Fruit fly (Drosophila melanogaster) whole organism, prepupa: ENCODE measurements around the gene Hap40.

Experiments used
- CG11902 ChIP-seq: fragments of 200-800 bp; sonication (Bioruptor generic); optimal IDR thresholded peaks from 3 replicates; lab custom pipeline; 2016; ENCODE audit warnings: missing biosample characterization, missing genetic modification characterization
- CG16779 ChIP-seq: fragments of 200-800 bp; sonication (Bioruptor generic); optimal IDR thresholded peaks from 3 replicates; lab custom pipeline; 2017; ENCODE audit warnings: missing biosample characterization, mild to moderate bottlenecking, missing genetic modification characterization
- Hr39 ChIP-seq: fragments of 200-800 bp; sonication (Bioruptor generic); optimal IDR thresholded peaks from 2 replicates; lab custom pipeline; 2016; ENCODE audit warnings: missing biosample characterization, missing genetic modification characterization
- Sox102F ChIP-seq: fragments of 200-800 bp; sonication (Bioruptor generic); optimal IDR thresholded peaks from 2 replicates; lab custom pipeline; 2016; ENCODE audit warnings: missing biosample characterization, mild to moderate bottlenecking, missing genetic modification characterization
- Sox15 ChIP-seq: fragments of 200-800 bp; sonication (Bioruptor generic); optimal IDR thresholded peaks from 3 replicates; lab custom pipeline; 2016; ENCODE audit warnings: missing biosample characterization, missing genetic modification characterization
- cyc ChIP-seq: fragments of 200-800 bp; sonication (Bioruptor generic); optimal IDR thresholded peaks from 3 replicates; lab custom pipeline; 2016; ENCODE audit warnings: missing biosample characterization, missing genetic modification characterization

DNA sequence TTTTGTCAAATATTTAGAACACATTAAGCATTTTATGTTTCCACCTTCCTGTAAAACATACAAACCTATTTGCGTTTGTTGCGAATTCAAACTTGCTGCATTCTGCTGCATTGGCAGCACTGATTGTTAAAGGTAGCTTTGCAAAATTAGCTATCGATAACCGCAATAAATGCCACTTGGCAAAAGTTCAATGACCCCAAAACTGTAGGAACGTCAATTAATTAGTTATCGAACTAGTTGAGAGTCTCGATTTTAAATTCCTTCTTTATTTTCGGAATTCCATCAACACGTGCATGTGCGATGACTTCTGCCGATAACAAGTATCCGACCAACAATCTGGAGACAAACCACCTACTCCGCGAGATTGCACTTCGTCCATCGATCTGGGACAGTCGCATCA lies 41.6 kb upstream of the Hap40 start, which contains the start of gene CG8119:
- TF ChIP-seq Sox15 (GFP tag; lab: Kevin White, UChicago) (no peak), Sox102F (no peak), Hr39 (GFP tag; lab: Kevin White, UChicago) (no peak), cyc (no peak), CG11902 (GFP tag; lab: Kevin White, UChicago) (no peak), CG16779 (no peak)
